Fruit fly (Drosophila melanogaster): ENCODE data around the gene BoYb.

BoYb gene

dm6 chr3L:22871845-22872361, 29.8 kb upstream of the BoYb start, which contains the start of the genes CG11109 and Arf1:
Gene CG11109, plus strand, starts transcription at chr3L:22872200.
Gene Arf1, minus strand, starts transcription at chr3L:22872231.
- TF ChIP-seq dsx (GFP tag; optimal IDR thresholded peaks at IDR 0.05; ENCODE audit: poor library complexity, severe bottlenecking) (peak; percentile 1), CG10631 (GFP tag; optimal IDR thresholded peaks at IDR 0.05) (no peak), OdsH (GFP tag; optimal IDR thresholded peaks at IDR 0.05) (no peak), lz (GFP tag; optimal IDR thresholded peaks at IDR 0.05) (no peak), Eip75B (GFP tag; optimal IDR thresholded peaks at IDR 0.05) (no peak), Hr38 (GFP tag; optimal IDR thresholded peaks at IDR 0.05) (no peak), ss (GFP tag; optimal IDR thresholded peaks at IDR 0.05) (peak in 1 of 2 experiments; percentile 15), Sox102F (GFP tag; optimal IDR thresholded peaks at IDR 0.05) (no peak), CG4318 (GFP tag; optimal IDR thresholded peaks at IDR 0.05) (no peak), CG6792 (GFP tag; optimal IDR thresholded peaks at IDR 0.05) (no peak), CG7368 (GFP tag; optimal IDR thresholded peaks at IDR 0.05) (no peak), CG3919 (GFP tag; optimal IDR thresholded peaks at IDR 0.05) (no peak), CG31627 (GFP tag; optimal IDR thresholded peaks at IDR 0.05) (peak; percentile 3), CG1621 (tag; optimal IDR thresholded peaks at IDR 0.05) (peak; percentile 15), net (GFP tag; optimal IDR thresholded peaks at IDR 0.05) (no peak), esn (GFP tag; optimal IDR thresholded peaks at IDR 0.05) (peak; percentile 18), Lpt (GFP tag; optimal IDR thresholded peaks at IDR 0.05) (no peak), CG6163 (GFP tag; IDR thresholded peaks at IDR 0.05) (peak; percentile 23; the same call in 1 of the 3 replicates), CG32006 (GFP tag; optimal IDR thresholded peaks at IDR 0.05) (no peak), vri (GFP tag; optimal IDR thresholded peaks at IDR 0.05) (no peak), Met (GFP tag; optimal IDR thresholded peaks at IDR 0.05) (no peak), topi (GFP tag; optimal IDR thresholded peaks at IDR 0.05) (no peak), Eip78C (GFP tag) (peak; percentile 24), CG16779 (tag; optimal IDR thresholded peaks at IDR 0.05) (no peak), dac (GFP tag; optimal IDR thresholded peaks at IDR 0.05) (no peak), fd59A (GFP tag; optimal IDR thresholded peaks at IDR 0.05) (no peak), Sox15 (GFP tag; optimal IDR thresholded peaks at IDR 0.05) (no peak), CG6808 (GFP tag; optimal IDR thresholded peaks at IDR 0.05) (peak; percentile 9), Eip93F (GFP tag; optimal IDR thresholded peaks at IDR 0.05) (no peak), CG9139 (GFP tag; optimal IDR thresholded peaks at IDR 0.05) (no peak), svp (GFP tag) (peak; percentile 79), eg (GFP tag; IDR thresholded peaks at IDR 0.05) (no peak), Hr39 (GFP tag; optimal IDR thresholded peaks at IDR 0.05) (no peak), CG8119 (GFP tag; IDR thresholded peaks at IDR 0.05) (0 out of 3 replicates have a peak, but pooled peaks have one; percentile 27), cyc (GFP tag; optimal IDR thresholded peaks at IDR 0.05) (no peak), Hr4 (GFP tag; optimal IDR thresholded peaks at IDR 0.05) (no peak), CG15336 (GFP tag; IDR thresholded peaks at IDR 0.05) (no peak), fkh (GFP tag; optimal IDR thresholded peaks at IDR 0.05) (peak; percentile 27), Blimp-1 (GFP tag; optimal IDR thresholded peaks at IDR 0.05) (no peak), Smox (GFP tag; optimal IDR thresholded peaks at IDR 0.05) (no peak), pdm3 (GFP tag; optimal IDR thresholded peaks at IDR 0.05) (no peak), CG6854 (GFP tag; optimal IDR thresholded peaks at IDR 0.05) (peak; percentile 54), CG8319 (GFP tag; optimal IDR thresholded peaks at IDR 0.05) (no peak), acj6 (GFP tag; optimal IDR thresholded peaks at IDR 0.05) (no peak)
